Fruit fly (Drosophila melanogaster): Measurements from ENCODE around the gene CG12818.
A peak's percentile ranks its signal among the peaks of the same experiment; 100 is the strongest.

dm6 chr3R:10380025-10380424 lies 48.6 kb downstream of the CG12818 start:
- no peak for TF ChIP-seq CG11902 (GFP tag; optimal IDR thresholded peaks at IDR 0.05)
- no peak for TF ChIP-seq CG16779 (tag; optimal IDR thresholded peaks at IDR 0.05)
- TF ChIP-seq svp (GFP tag) = peak; percentile 24
- TF ChIP-seq salr (GFP tag; optimal IDR thresholded peaks at IDR 0.05) = no peak
- TF ChIP-seq Met (GFP tag; optimal IDR thresholded peaks at IDR 0.05) = no peak
- TF ChIP-seq Sox102F (GFP tag; optimal IDR thresholded peaks at IDR 0.05) = no peak
- TF ChIP-seq achi (GFP tag; optimal IDR thresholded peaks at IDR 0.05) = no peak
